Worm (Caenorhabditis elegans) whole organism, L1 larva: ENCODE results near the gene srj-8.

Experiments
- C04F5.9 ChIP-seq: sonication (generic microtip); optimal IDR thresholded peaks from 2 replicates; lab custom pipeline; 2016; ENCODE audit warnings: missing genetic modification characterization, missing compliant biosample characterization
- Y116A8C.19 ChIP-seq: sonication (generic microtip); optimal IDR thresholded peaks from 2 replicates; lab custom pipeline; 2016; ENCODE audit warnings: missing compliant biosample characterization, missing genetic modification characterization, borderline replicate concordance
- aha-1 ChIP-seq: fragments of 150-350 bp; optimal IDR thresholded peaks from 2 replicates; lab custom pipeline; 2014; ENCODE audit warnings: missing biosample characterization, missing genetic modification characterization
- alr-1 ChIP-seq: fragments of 200-800 bp; sonication (Bioruptor generic); optimal IDR thresholded peaks from 2 replicates; lab custom pipeline; 2018; ENCODE audit warnings: borderline replicate concordance, mild to moderate bottlenecking, missing genetic modification characterization, missing compliant biosample characterization
- ama-1 ChIP-seq: fragments of 150-350 bp; optimal IDR thresholded peaks from 2 replicates; lab custom pipeline; 2014
- dsc-1 ChIP-seq: sonication (generic microtip); optimal IDR thresholded peaks from 2 replicates; lab custom pipeline; 2016; ENCODE audit warnings: mild to moderate bottlenecking, missing genetic modification characterization, missing compliant biosample characterization
- efl-1 ChIP-seq, 4 experiments: fragments of 150-350 bp; optimal IDR thresholded peaks in 3 of 4; peaks in 1 of 4; 1 replicate in 1 of 4; 2 replicates in 3 of 4; lab custom pipeline; 2014; ENCODE audit warnings: missing biosample characterization in 2 of 4, missing genetic modification characterization in 2 of 4, missing genetic modification reagents in 2 of 4
- egl-13 ChIP-seq: sonication (generic microtip); optimal IDR thresholded peaks from 2 replicates; lab custom pipeline; 2016; ENCODE audit warnings: missing genotype, missing genetic modification reagents, missing genetic modification characterization, missing compliant biosample characterization
- egl-27 ChIP-seq, 2 experiments: fragments of 150-350 bp in 1 of 2; sonication (generic microtip); optimal IDR thresholded peaks; 3 replicates each; lab custom pipeline; 2017 to 2018; ENCODE audit warnings: missing biosample characterization in 2 of 2, missing genetic modification characterization in 2 of 2, missing genetic modification reagents in 2 of 2
- elt-2 ChIP-seq: sonication (generic microtip); optimal IDR thresholded peaks from 2 replicates; lab custom pipeline; 2016; ENCODE audit warnings: missing genetic modification characterization, mild to moderate bottlenecking, inconsistent platforms, missing compliant biosample characterization, missing genetic modification reagents
- elt-3 ChIP-seq, 6 experiments: fragments of 150-350 bp in 1 of 6; sonication (generic microtip); optimal IDR thresholded peaks; 2 replicates each; lab custom pipeline; 2017 to 2018; ENCODE audit warnings: missing biosample characterization in 6 of 6, missing genetic modification characterization in 6 of 6, inconsistent platforms in 1 of 6
- ets-5 ChIP-seq: fragments of 200-800 bp; sonication (Bioruptor generic); IDR thresholded peaks from 2 replicates; pipeline ENCODE4 v1.3.6; 2022; ENCODE audit warnings: missing genetic modification characterization, missing compliant biosample characterization
- hlh-4 ChIP-seq: sonication (generic microtip); optimal IDR thresholded peaks from 2 replicates; lab custom pipeline; 2016; ENCODE audit warnings: mild to moderate bottlenecking, missing genetic modification characterization, missing compliant biosample characterization
- irx-1 ChIP-seq: sonication (generic microtip); optimal IDR thresholded peaks from 2 replicates; lab custom pipeline; 2016; ENCODE audit warnings: missing genetic modification characterization, missing compliant biosample characterization
- isw-1 ChIP-seq: fragments of 200-800 bp; sonication (Bioruptor generic); IDR thresholded peaks from 2 replicates; pipeline ENCODE4 v1.3.6; 2022; ENCODE audit warnings: missing genetic modification characterization, missing compliant biosample characterization
- jun-1 ChIP-seq: fragments of 150-350 bp; optimal IDR thresholded peaks from 2 replicates; lab custom pipeline; 2014; ENCODE audit warnings: missing biosample characterization, missing genetic modification reagents, missing genetic modification characterization
- lin-35 ChIP-seq, 2 experiments: fragments of 150-350 bp; optimal IDR thresholded peaks; 2 replicates each; lab custom pipeline; 2014; ENCODE audit warnings: missing biosample characterization in 2 of 2, missing genetic modification characterization in 2 of 2, missing genetic modification reagents in 2 of 2
- lin-39 ChIP-seq: fragments of 150-350 bp; optimal IDR thresholded peaks from 2 replicates; lab custom pipeline; 2014; ENCODE audit warnings: missing biosample characterization, missing genetic modification reagents, missing genetic modification characterization
- mdl-1 ChIP-seq, 2 experiments: fragments of 150-350 bp; optimal IDR thresholded peaks; 2 replicates each; lab custom pipeline; 2014 to 2017; ENCODE audit warnings: missing biosample characterization in 2 of 2, missing genetic modification characterization in 2 of 2, inconsistent platforms in 1 of 2
- mep-1 ChIP-seq: fragments of 150-350 bp; optimal IDR thresholded peaks from 2 replicates; lab custom pipeline; 2014; ENCODE audit warnings: missing biosample characterization, missing genetic modification characterization
- nhr-11 ChIP-seq: fragments of 150-350 bp; optimal IDR thresholded peaks from 2 replicates; lab custom pipeline; 2014; ENCODE audit warnings: missing biosample characterization, missing genetic modification characterization
- nhr-12 ChIP-seq: sonication (generic microtip); optimal IDR thresholded peaks from 2 replicates; lab custom pipeline; 2017; ENCODE audit warnings: missing biosample characterization, missing genetic modification characterization
- nhr-19 ChIP-seq: fragments of 200-800 bp; sonication (Bioruptor generic); conservative IDR thresholded peaks from 2 replicates; pipeline ENCODE4 v1.3.6; 2022; ENCODE audit warnings: missing genetic modification characterization, missing compliant biosample characterization
- nhr-237 ChIP-seq: fragments of 150-350 bp; optimal IDR thresholded peaks from 2 replicates; lab custom pipeline; 2014; ENCODE audit warnings: missing biosample characterization, missing genetic modification characterization
- nhr-28 ChIP-seq: fragments of 150-350 bp; optimal IDR thresholded peaks from 2 replicates; lab custom pipeline; 2014; ENCODE audit warnings: missing biosample characterization, missing genetic modification characterization
- nhr-47 ChIP-seq: sonication (generic microtip); optimal IDR thresholded peaks from 2 replicates; lab custom pipeline; 2016; ENCODE audit warnings: mild to moderate bottlenecking, missing genetic modification characterization, moderate library complexity, missing compliant biosample characterization
- nhr-71 ChIP-seq: sonication (generic microtip); optimal IDR thresholded peaks from 2 replicates; lab custom pipeline; 2016; ENCODE audit warnings: mild to moderate bottlenecking, missing genetic modification characterization, moderate library complexity, missing compliant biosample characterization
- nhr-76 ChIP-seq: sonication (generic microtip); optimal IDR thresholded peaks from 2 replicates; lab custom pipeline; 2017; ENCODE audit warnings: missing biosample characterization, missing genetic modification characterization
- nhr-84 ChIP-seq: sonication (generic microtip); optimal IDR thresholded peaks from 2 replicates; lab custom pipeline; 2017; ENCODE audit warnings: missing biosample characterization, missing genetic modification characterization
- pag-3 ChIP-seq: sonication (generic microtip); optimal IDR thresholded peaks from 2 replicates; lab custom pipeline; 2017; ENCODE audit warnings: missing genetic modification characterization, mild to moderate bottlenecking, missing compliant biosample characterization, antibody characterized with exemption, borderline replicate concordance; ENCODE audit not compliant: insufficient read depth
- pax-3 ChIP-seq: fragments of 200-800 bp; sonication (Bioruptor generic); optimal IDR thresholded peaks from 2 replicates; lab custom pipeline; 2018; ENCODE audit warnings: mild to moderate bottlenecking, missing genetic modification characterization, moderate library complexity, missing compliant biosample characterization
- skn-1 ChIP-seq: fragments of 150-350 bp; optimal IDR thresholded peaks from 2 replicates; lab custom pipeline; 2014; ENCODE audit warnings: missing biosample characterization, missing genetic modification characterization
- snpc-4 ChIP-seq: fragments of 150-350 bp; optimal IDR thresholded peaks from 2 replicates; lab custom pipeline; 2014; ENCODE audit warnings: missing biosample characterization, missing genetic modification characterization
- tbx-2 ChIP-seq: sonication (generic microtip); optimal IDR thresholded peaks from 2 replicates; lab custom pipeline; 2016; ENCODE audit warnings: missing genetic modification characterization, missing compliant biosample characterization
- unc-62 ChIP-seq: fragments of 150-350 bp; optimal IDR thresholded peaks from 2 replicates; lab custom pipeline; 2014; ENCODE audit warnings: missing biosample characterization, missing genetic modification reagents, missing genetic modification characterization
- unc-86 ChIP-seq: sonication (generic microtip); optimal IDR thresholded peaks from 2 replicates; lab custom pipeline; 2016; ENCODE audit warnings: missing genetic modification characterization, missing compliant biosample characterization
- unc-98 ChIP-seq: fragments of 200-800 bp; sonication (Bioruptor generic); IDR thresholded peaks from 2 replicates; pipeline ENCODE4 v1.3.6; 2022; ENCODE audit warnings: missing genetic modification characterization, missing compliant biosample characterization
- vab-15 ChIP-seq: sonication (generic microtip); optimal IDR thresholded peaks from 2 replicates; lab custom pipeline; 2017; ENCODE audit warnings: missing genotype, mild to moderate bottlenecking, missing genetic modification characterization, missing compliant biosample characterization

srj-8 gene

DNA sequence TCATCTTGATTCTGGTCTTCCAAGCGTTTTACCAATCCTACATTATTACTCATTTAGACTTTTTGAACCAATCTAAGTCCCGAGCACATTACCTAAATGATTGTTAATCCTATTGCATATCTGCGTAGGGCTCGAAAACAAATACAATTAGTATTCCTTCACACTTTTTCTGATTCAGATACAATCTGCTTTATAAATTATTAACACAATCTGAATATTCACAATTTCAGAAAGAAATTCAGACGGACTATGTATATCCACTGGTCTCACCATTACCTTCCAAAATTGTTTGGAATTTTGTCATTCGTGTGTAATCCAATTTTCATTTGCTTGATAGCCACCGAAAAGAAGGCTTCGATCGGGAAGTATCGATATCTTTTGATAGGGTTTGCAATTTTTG, 6.4 kb upstream of the srj-8 start, which contains the start of gene srj-11:
srj-11 (plus strand) TSS at position 250 of the 400 bp plus-strand sequence.
- TF ChIP-seq snpc-4 (tag; lab: Kevin White, UChicago) (no peak), vab-15 (tag; lab: Kevin White, UChicago) (no peak), ama-1 (lab: Kevin White, UChicago) (no peak), egl-27 (tag; optimal IDR thresholded peaks at IDR 0.05; lab: Kevin White, UChicago) (no peak), aha-1 (tag; lab: Kevin White, UChicago) (no peak), dsc-1 (tag; lab: Kevin White, UChicago) (no peak), nhr-84 (tag; lab: Kevin White, UChicago) (no peak), lin-35 (GFP tag; optimal IDR thresholded peaks at IDR 0.05; lab: Kevin White, UChicago) (no peak), unc-62 (GFP tag; lab: Kevin White, UChicago) (no peak)

DNA sequence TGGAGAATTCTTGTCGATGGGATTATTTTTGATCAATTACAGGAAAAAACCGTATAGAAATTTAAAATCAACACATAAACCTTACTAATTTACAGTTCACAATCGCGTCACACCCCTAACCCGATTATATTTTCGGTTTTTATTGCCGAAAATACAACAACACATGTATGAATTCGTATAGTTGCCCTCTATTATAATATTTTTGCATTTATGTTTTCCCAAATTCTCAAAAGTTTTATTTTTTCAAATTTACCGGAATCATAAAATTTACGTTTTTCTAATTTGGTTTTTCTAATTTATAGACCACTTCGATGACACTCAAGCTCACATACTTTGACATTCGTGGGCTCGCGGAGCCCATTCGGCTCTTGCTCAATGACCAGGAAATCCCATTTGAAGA, 4.6 kb upstream of the srj-8 start, which contains the start of gene gst-23:
gst-23 (plus strand) TSS at position 301 of the 400 bp plus-strand sequence.
- TF ChIP-seq C04F5.9 (tag; lab: Kevin White, UChicago), result no peak
- TF ChIP-seq jun-1, result no peak
- no peak for TF ChIP-seq unc-98
- TF ChIP-seq mep-1, result no peak
- no peak for TF ChIP-seq elt-3 (tag; optimal IDR thresholded peaks at IDR 0.05; lab: Kevin White, UChicago)
- TF ChIP-seq nhr-11 (tag; lab: Kevin White, UChicago), result no peak
- no peak for TF ChIP-seq irx-1
- TF ChIP-seq pax-3, result no peak
- TF ChIP-seq pag-3 (tag; lab: Kevin White, UChicago), result no peak

DNA sequence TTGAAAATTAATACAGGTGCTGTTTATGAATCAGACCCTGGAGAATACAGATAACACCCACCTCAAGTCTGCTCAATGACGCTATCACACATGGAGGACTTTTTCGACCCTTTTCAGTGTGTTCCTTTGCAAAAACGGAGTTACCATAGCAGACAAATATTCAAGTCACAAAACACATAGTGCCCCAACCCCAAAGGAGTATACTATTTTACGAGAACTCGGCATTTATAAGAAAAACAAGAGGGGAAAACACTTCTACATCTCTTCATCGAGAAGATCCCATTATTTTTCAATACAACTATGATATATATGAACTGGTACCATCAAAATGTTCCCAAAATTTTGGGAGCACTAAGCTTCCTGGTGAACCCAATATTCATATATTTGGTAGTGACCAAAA, 2.9 kb upstream of the srj-8 start, which contains the start of gene srj-7:
srj-7 (plus strand) TSS at position 301 of the 400 bp plus-strand sequence.
- TF ChIP-seq isw-1, result no peak
- TF ChIP-seq efl-1 (optimal IDR thresholded peaks at IDR 0.05; lab: Kevin White, UChicago), result no peak
- peak in 1 of 2 experiments; percentile 55 for TF ChIP-seq efl-1 (GFP tag; optimal IDR thresholded peaks at IDR 0.05 in 1 of 2; lab: Kevin White, UChicago)
- TF ChIP-seq, all 84 proteins: peak for 1

DNA sequence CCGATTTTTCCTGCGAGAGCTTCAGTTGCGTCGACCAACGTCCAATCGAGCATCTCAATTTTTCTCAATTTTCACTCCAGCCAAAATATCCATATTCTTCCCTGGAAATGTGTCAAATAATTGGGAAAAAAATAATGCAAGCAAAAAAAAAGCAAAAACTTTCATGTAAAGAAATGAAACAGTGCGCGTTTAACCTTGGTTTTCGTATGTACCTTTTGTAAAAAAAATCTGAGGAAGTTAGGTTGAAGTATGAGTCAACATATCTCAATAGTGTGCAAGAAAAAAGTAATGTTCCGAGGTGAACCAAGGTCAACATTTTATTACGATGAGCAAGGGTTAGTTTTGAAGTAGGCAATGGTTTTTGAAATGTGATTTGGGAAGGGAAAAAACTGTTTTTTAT, 2.5 kb downstream of the srj-8 start, which contains the start of gene T28A11.13:
T28A11.13 (minus strand) TSS at position 101 of the 400 bp plus-strand sequence.
- TF ChIP-seq nhr-28 (no peak), nhr-12 (no peak), lin-39 (tag; lab: Kevin White, UChicago) (no peak), nhr-76 (tag; lab: Kevin White, UChicago) (no peak), pax-3 (no peak), skn-1 (tag; lab: Kevin White, UChicago) (no peak), nhr-47 (tag; lab: Kevin White, UChicago) (no peak), mep-1 (no peak), vab-15 (tag; lab: Kevin White, UChicago) (no peak), nhr-71 (no peak), alr-1 (tag; lab: Kevin White, UChicago) (no peak), Y116A8C.19 (no peak), efl-1 (optimal IDR thresholded peaks at IDR 0.05; lab: Kevin White, UChicago) (no peak), efl-1 (GFP tag; optimal IDR thresholded peaks at IDR 0.05 in 1 of 2; lab: Kevin White, UChicago) (no peak), elt-2 (tag; lab: Kevin White, UChicago) (no peak)

DNA sequence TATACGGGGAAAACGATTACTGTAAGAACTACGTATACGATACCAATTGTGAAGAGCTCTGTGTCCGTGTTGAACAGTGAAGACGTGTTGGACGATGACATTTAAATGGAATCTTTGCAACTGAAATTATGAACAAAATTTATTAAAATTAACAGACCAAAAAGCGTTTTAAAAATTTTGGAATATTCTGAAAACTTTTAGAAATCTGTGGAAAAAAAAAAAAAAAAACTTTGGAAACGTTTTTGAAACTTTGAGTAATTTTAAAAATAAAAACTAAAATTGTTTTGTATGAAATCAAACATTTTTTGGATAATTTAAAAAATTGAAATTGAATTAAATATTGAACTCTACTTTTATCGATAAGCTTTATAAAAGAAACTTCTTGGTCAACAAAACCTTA, 8.4 kb downstream of the srj-8 start, which contains the start of gene srt-63:
srt-63 (minus strand) TSS at position 101 of the 400 bp plus-strand sequence.
- TF ChIP-seq ets-5, result no peak
- no peak for TF ChIP-seq nhr-19 (GFP tag; lab: Robert Waterston, UW)
- TF ChIP-seq lin-39 (tag; lab: Kevin White, UChicago), result no peak
- no peak for TF ChIP-seq egl-13 (tag; lab: Kevin White, UChicago)
- TF ChIP-seq hlh-4, result no peak
- no peak for TF ChIP-seq mdl-1 (tag; optimal IDR thresholded peaks at IDR 0.05; lab: Kevin White, UChicago)
- TF ChIP-seq jun-1, result no peak
- no peak for TF ChIP-seq unc-62 (GFP tag; lab: Kevin White, UChicago)
- TF ChIP-seq nhr-237 (tag; lab: Kevin White, UChicago), result no peak
- no peak for TF ChIP-seq nhr-71
- TF ChIP-seq nhr-28, result no peak
- no peak for TF ChIP-seq tbx-2
- no peak for TF ChIP-seq unc-86 (tag; lab: Kevin White, UChicago)
- no peak for TF ChIP-seq Y116A8C.19
